Worm (Caenorhabditis elegans) whole organism, midembryonic: ENCODE results near the gene clec-260.

Experiments used
- T22C8.4 ChIP-seq: fragments of 200-800 bp; sonication (Bioruptor generic); IDR thresholded peaks from 2 replicates; pipeline ENCODE4 v1.3.6; 2022; ENCODE audit warnings: missing genetic modification characterization, missing compliant biosample characterization
- cog-1 ChIP-seq: sonication (generic microtip); optimal IDR thresholded peaks from 2 replicates; lab custom pipeline; 2016; ENCODE audit warnings: missing genetic modification characterization, missing compliant biosample characterization
- flt-1 ChIP-seq: fragments of 200-800 bp; sonication (Bioruptor generic); IDR thresholded peaks from 2 replicates; pipeline ENCODE4 v1.3.6; 2022; ENCODE audit warnings: missing genetic modification characterization, missing compliant biosample characterization
- klf-2 ChIP-seq: fragments of 200-800 bp; sonication (Bioruptor generic); conservative IDR thresholded peaks from 2 replicates; pipeline ENCODE4 v1.3.6; 2022; ENCODE audit warnings: missing genetic modification reagents, missing genetic modification characterization, missing compliant biosample characterization
- med-1 ChIP-seq: sonication (generic microtip); optimal IDR thresholded peaks from 2 replicates; lab custom pipeline; 2017; ENCODE audit warnings: missing genetic modification characterization, mild to moderate bottlenecking, missing compliant biosample characterization, antibody characterized with exemption, missing genetic modification reagents; ENCODE audit not compliant: insufficient read depth
- ref-1 ChIP-seq: fragments of 200-800 bp; sonication (Bioruptor generic); conservative IDR thresholded peaks from 2 replicates; pipeline ENCODE4 v1.3.6; 2022; ENCODE audit warnings: missing genetic modification reagents, missing genetic modification characterization, missing compliant biosample characterization
- tab-1 ChIP-seq: fragments of 200-800 bp; sonication (Bioruptor generic); IDR thresholded peaks from 2 replicates; pipeline ENCODE4 v1.3.6; 2022; ENCODE audit warnings: missing genetic modification characterization, missing compliant biosample characterization
- ztf-23 ChIP-seq: fragments of 200-800 bp; sonication (Bioruptor generic); IDR thresholded peaks from 2 replicates; pipeline ENCODE4 v1.3.6; 2022; ENCODE audit warnings: missing genetic modification reagents, missing genetic modification characterization, missing compliant biosample characterization
- ztf-29 ChIP-seq: fragments of 200-800 bp; sonication (Bioruptor generic); IDR thresholded peaks from 2 replicates; pipeline ENCODE4 v1.3.6; 2022; ENCODE audit warnings: missing genetic modification reagents, missing genetic modification characterization, missing compliant biosample characterization

- no peak for TF ChIP-seq klf-2 (GFP tag; lab: Robert Waterston, UW)
- peak; percentile 4 for TF ChIP-seq cog-1
- TF ChIP-seq flt-1 (GFP tag; lab: Robert Waterston, UW), result no peak
- TF ChIP-seq T22C8.4 (GFP tag; lab: Robert Waterston, UW), result peak; percentile 84
- TF ChIP-seq ref-1 (GFP tag; lab: Robert Waterston, UW), result no peak
- TF ChIP-seq tab-1 (GFP tag; lab: Robert Waterston, UW), result 0 out of 2 replicates have a peak, but pooled peaks have one; percentile 19
- no peak for TF ChIP-seq ztf-29
- TF ChIP-seq med-1 (GFP tag; lab: Kevin White, UChicago), result no peak
- TF ChIP-seq ztf-23 (GFP tag; lab: Robert Waterston, UW), result no peak
Observed at ce11 chrV:20005724-20006132, 19.6 kb upstream of the clec-260 start.
